Fruit fly (Drosophila melanogaster): ENCODE measurements around the gene CG32669.
A peak's percentile ranks its signal among the peaks of the same experiment; 100 is the strongest.

The CG32669 gene

dm6 chrX:10827301-10827700 lies 17.6 kb downstream of the CG32669 start:
- TF ChIP-seq Bgb (GFP tag; IDR thresholded peaks at IDR 0.05; ENCODE audit: partially characterized antibody): no peak
- TF ChIP-seq trem (tag; optimal IDR thresholded peaks at IDR 0.05): no peak
- no peak for TF ChIP-seq HLHmδ (GFP tag; optimal IDR thresholded peaks at IDR 0.05)
- TF ChIP-seq da (GFP tag; optimal IDR thresholded peaks at IDR 0.05): no peak
- no peak for TF ChIP-seq CG17802 (tag; optimal IDR thresholded peaks at IDR 0.05)
- no peak for TF ChIP-seq vnd (GFP tag; IDR thresholded peaks at IDR 0.05; ENCODE audit: partially characterized antibody)
- TF ChIP-seq ab (GFP tag; optimal IDR thresholded peaks at IDR 0.05): no peak
- no peak for TF ChIP-seq Med (GFP tag)
- no peak for TF ChIP-seq CG6854 (GFP tag; optimal IDR thresholded peaks at IDR 0.05)
- TF ChIP-seq toy (GFP tag; IDR thresholded peaks at IDR 0.05): no peak
- no peak for TF ChIP-seq CG7786 (GFP tag; optimal IDR thresholded peaks at IDR 0.05)
- no peak for TF ChIP-seq CG17328 (GFP tag; IDR thresholded peaks at IDR 0.05)
- TF ChIP-seq Hey (tag; optimal IDR thresholded peaks at IDR 0.05): no peak
- TF ChIP-seq Blimp-1 (GFP tag; optimal IDR thresholded peaks at IDR 0.05): no peak
- TF ChIP-seq Sin3A (optimal IDR thresholded peaks at IDR 0.05): no peak
- TF ChIP-seq CG17829 (tag; optimal IDR thresholded peaks at IDR 0.05): no peak
- TF ChIP-seq D19A (tag; optimal IDR thresholded peaks at IDR 0.05): no peak
- TF ChIP-seq CG17359 (tag; optimal IDR thresholded peaks at IDR 0.05): no peak

dm6 chrX:10825349-10826129 lies 19.3 kb downstream of the CG32669 start:
- 0 out of 2 replicates have a peak, but pooled peaks have one; percentile 22 for TF ChIP-seq onecut (GFP tag; IDR thresholded peaks at IDR 0.05)
- TF ChIP-seq ken (GFP tag; IDR thresholded peaks at IDR 0.05): peak; percentile 50; the same call in 1 of the 3 replicates
- peak; percentile 54 for TF ChIP-seq CG8388 (GFP tag; optimal IDR thresholded peaks at IDR 0.05)
- TF ChIP-seq Camta (GFP tag; optimal IDR thresholded peaks at IDR 0.05): no peak
- peak; percentile 25 for TF ChIP-seq trem (tag; optimal IDR thresholded peaks at IDR 0.05)
- no peak for TF ChIP-seq dimm (GFP tag; IDR thresholded peaks at IDR 0.05)
- TF ChIP-seq CG10209 (GFP tag; optimal IDR thresholded peaks at IDR 0.05): peak; percentile 47
- no peak for TF ChIP-seq CG32772 (GFP tag; IDR thresholded peaks at IDR 0.05)
- peak; percentile 41 for TF ChIP-seq CG17829 (tag; optimal IDR thresholded peaks at IDR 0.05)
- peak; percentile 30 for TF ChIP-seq CG13424 (tag; optimal IDR thresholded peaks at IDR 0.05)
- no peak for TF ChIP-seq CG15696 (tag; optimal IDR thresholded peaks at IDR 0.05)
- TF ChIP-seq mld (GFP tag; IDR thresholded peaks at IDR 0.05; ENCODE audit: partially characterized antibody): no peak
- TF ChIP-seq Stat92E (GFP tag; optimal IDR thresholded peaks at IDR 0.05): peak in 1 of 3 experiments; percentile 49
- TF ChIP-seq ac (GFP tag; optimal IDR thresholded peaks at IDR 0.05): no peak
- no peak for TF ChIP-seq CG8765 (GFP tag; IDR thresholded peaks at IDR 0.05)
- TF ChIP-seq Ets65A (GFP tag): peak; percentile 59
- no peak for TF ChIP-seq CG14667 (GFP tag; IDR thresholded peaks at IDR 0.05)
- TF ChIP-seq Med (GFP tag): peak; percentile 78
- no peak for TF ChIP-seq CG9876 (GFP tag; optimal IDR thresholded peaks at IDR 0.05)
- TF ChIP-seq CG17361 (GFP tag; IDR thresholded peaks at IDR 0.05): peak; percentile 59; the same call in 1 of the 3 replicates
- TF ChIP-seq slp2 (GFP tag; optimal IDR thresholded peaks at IDR 0.05): peak; percentile 22
- peak; percentile 68 for TF ChIP-seq CG1603 (tag; optimal IDR thresholded peaks at IDR 0.05)
- peak; percentile 7; the same call in 1 of the 2 replicates for TF ChIP-seq E2f1 (GFP tag; IDR thresholded peaks at IDR 0.05)
- peak; percentile 37 for TF ChIP-seq Sox102F (GFP tag; optimal IDR thresholded peaks at IDR 0.05)
- TF ChIP-seq Lim3 (GFP tag; IDR thresholded peaks at IDR 0.05): no peak
- TF ChIP-seq CG18262 (tag; optimal IDR thresholded peaks at IDR 0.05): peak; percentile 71
- TF ChIP-seq fd3F (GFP tag; optimal IDR thresholded peaks at IDR 0.05): no peak
- TF ChIP-seq mam (GFP tag; optimal IDR thresholded peaks at IDR 0.05): no peak
- no peak for TF ChIP-seq gsb (GFP tag; IDR thresholded peaks at IDR 0.05)
- peak; percentile 49 for TF ChIP-seq ATbp (GFP tag; optimal IDR thresholded peaks at IDR 0.05)
- TF ChIP-seq disco-r (GFP tag; optimal IDR thresholded peaks at IDR 0.05): no peak
- TF ChIP-seq exex (tag; optimal IDR thresholded peaks at IDR 0.05): no peak
- peak; percentile 31 for TF ChIP-seq lilli (GFP tag; optimal IDR thresholded peaks at IDR 0.05)
- no peak for TF ChIP-seq HLH54F (GFP tag; optimal IDR thresholded peaks at IDR 0.05)

All from whole organism, embryonic.